Worm (Caenorhabditis elegans) whole organism, L2 larva: ENCODE measurements around the gene coq-2.

Experiments
- Y55F3AM.14 ChIP-seq: fragments of 200-800 bp; sonication (Bioruptor generic); optimal IDR thresholded peaks from 2 replicates; lab custom pipeline; 2018; ENCODE audit warnings: mild to moderate bottlenecking, missing genetic modification characterization, missing compliant biosample characterization
- ceh-82 ChIP-seq: fragments of 150-350 bp; optimal IDR thresholded peaks from 2 replicates; lab custom pipeline; 2014; ENCODE audit warnings: missing biosample characterization, missing genetic modification characterization
- gmeb-1 ChIP-seq: fragments of 150-350 bp; optimal IDR thresholded peaks from 2 replicates; lab custom pipeline; 2014; ENCODE audit warnings: missing biosample characterization, missing genetic modification characterization
- lin-13 ChIP-seq: fragments of 150-350 bp; optimal IDR thresholded peaks from 2 replicates; lab custom pipeline; 2014; ENCODE audit warnings: missing biosample characterization, missing genetic modification reagents, missing genetic modification characterization
- nhr-23 ChIP-seq: fragments of 150-350 bp; optimal IDR thresholded peaks from 2 replicates; lab custom pipeline; 2014; ENCODE audit warnings: missing biosample characterization, missing genetic modification reagents, missing genetic modification characterization
- nhr-237 ChIP-seq: fragments of 150-350 bp; optimal IDR thresholded peaks from 2 replicates; lab custom pipeline; 2014; ENCODE audit warnings: missing biosample characterization, missing genetic modification characterization
- sma-3 ChIP-seq: sonication (generic microtip); optimal IDR thresholded peaks from 2 replicates; lab custom pipeline; 2016; ENCODE audit warnings: missing genetic modification reagents, missing genetic modification characterization, missing compliant biosample characterization
- snpc-4 ChIP-seq: fragments of 150-350 bp; optimal IDR thresholded peaks from 2 replicates; lab custom pipeline; 2014; ENCODE audit warnings: missing biosample characterization, missing genetic modification characterization
- unc-62 ChIP-seq: fragments of 150-350 bp; optimal IDR thresholded peaks from 2 replicates; lab custom pipeline; 2014; ENCODE audit warnings: missing biosample characterization, missing genetic modification reagents, missing genetic modification characterization
- ztf-11 ChIP-seq: sonication (generic microtip); optimal IDR thresholded peaks from 2 replicates; lab custom pipeline; 2017; ENCODE audit warnings: missing biosample characterization, missing genetic modification characterization

- TF ChIP-seq snpc-4 (no peak), nhr-23 (no peak), nhr-237 (no peak), ztf-11 (no peak), sma-3 (no peak), unc-62 (GFP tag; lab: Kevin White, UChicago) (no peak), lin-13 (GFP tag; lab: Kevin White, UChicago) (no peak), gmeb-1 (tag; lab: Kevin White, UChicago) (no peak), ceh-82 (tag; lab: Kevin White, UChicago) (no peak), Y55F3AM.14 (no peak)
These were observed 33.3 kb downstream of the coq-2 start, which contains the start of gene F31E3.12 for ce11 chrIII:6969090-6969489.
